Worm (Caenorhabditis elegans): ENCODE results near the gene prp-9.

Gene prp-9

ce11 chrII:8569038-8569977 lies 44.1 kb upstream of the prp-9 start, which contains the start of the genes col-38 and rpl-5 (continued):
- TF ChIP-seq dve-1 (tag; optimal IDR thresholded peaks at IDR 0.05) (peak; percentile 68), ceh-34 (tag; optimal IDR thresholded peaks at IDR 0.05) (peak; percentile 66), ref-2 (tag; optimal IDR thresholded peaks at IDR 0.05) (peak; percentile 48), F13H6.1 (tag; optimal IDR thresholded peaks at IDR 0.05) (peak; percentile 7), ceh-30 (tag; optimal IDR thresholded peaks at IDR 0.05) (peak; percentile 76), pax-1 (tag; optimal IDR thresholded peaks at IDR 0.05) (peak; percentile 80), elt-2 (tag; optimal IDR thresholded peaks at IDR 0.05) (peak; percentile 64), ceh-31 (tag; optimal IDR thresholded peaks at IDR 0.05) (peak; percentile 74)

DNA sequence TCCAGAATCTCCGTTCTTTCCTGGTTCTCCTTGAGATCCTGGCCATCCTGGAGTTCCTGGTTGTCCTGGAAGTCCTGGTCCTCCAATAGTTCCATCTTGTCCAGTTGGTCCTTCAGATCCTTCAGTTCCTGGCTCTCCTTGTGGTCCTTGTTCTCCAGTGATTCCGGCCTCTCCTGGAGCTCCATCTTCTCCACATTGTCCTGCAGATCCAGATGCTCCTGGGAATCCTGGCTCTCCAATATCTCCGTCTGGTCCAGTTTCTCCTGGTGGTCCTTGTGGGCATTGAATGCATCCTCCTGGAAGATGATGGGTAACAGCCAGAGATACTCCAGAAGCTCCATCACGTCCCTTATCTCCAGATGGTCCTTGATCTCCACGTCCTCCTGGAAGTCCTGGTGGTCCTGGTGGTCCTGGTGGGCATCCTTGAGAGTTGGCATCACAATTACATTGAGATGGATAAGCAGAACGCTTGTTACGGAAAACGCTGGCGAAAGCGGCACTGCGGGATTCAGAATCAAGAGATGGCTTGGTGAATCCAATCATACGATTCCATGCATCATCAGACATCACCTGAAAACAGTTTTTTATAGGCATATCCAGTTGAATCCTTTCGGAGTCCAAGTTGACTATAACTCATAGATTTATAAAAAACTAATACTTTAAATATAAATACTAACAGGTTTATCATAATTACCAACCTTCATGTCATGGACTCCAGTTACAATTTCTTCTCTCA lies 43.2 kb upstream of the prp-9 start:
- no peak for TF ChIP-seq pros-1 (tag; optimal IDR thresholded peaks at IDR 0.05)
- peak; percentile 60 for TF ChIP-seq hlh-6 (tag; optimal IDR thresholded peaks at IDR 0.05)

- TF ChIP-seq K02D7.2 (tag; optimal IDR thresholded peaks at IDR 0.05) (no peak), dve-1 (tag; optimal IDR thresholded peaks at IDR 0.05) (peak; percentile 1), unc-3 (GFP tag; conservative IDR thresholded peaks at IDR 0.05) (no peak), unc-3 (tag; optimal IDR thresholded peaks at IDR 0.05) (no peak), pha-4 (tag; optimal IDR thresholded peaks at IDR 0.05) (no peak), elt-2 (tag; optimal IDR thresholded peaks at IDR 0.05) (peak; percentile 74)
These were observed 41.6 kb upstream of the prp-9 start, which contains the start of gene F54C9.3 for ce11 chrII:8566806-8567266. Gene F54C9.3 (minus strand): TSS chrII:8566856.

DNA sequence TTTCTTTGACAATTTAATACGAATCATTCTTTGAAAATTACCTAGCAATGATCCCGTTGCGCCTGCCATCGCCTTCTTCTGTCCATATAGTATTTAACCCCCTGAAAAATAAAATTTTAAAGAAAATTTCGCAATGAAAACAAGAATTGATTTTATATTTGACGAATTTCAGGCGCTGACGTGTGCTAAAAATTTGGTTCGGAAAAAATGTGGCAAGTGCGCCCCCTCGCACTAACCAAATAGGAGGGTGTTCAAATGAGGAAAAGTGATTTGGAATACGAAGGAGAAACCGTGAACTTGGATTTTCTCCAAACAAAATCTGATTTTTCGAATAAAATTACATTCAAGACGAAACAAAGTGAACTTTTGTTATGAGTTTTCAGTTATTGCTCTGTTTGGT lies 40.8 kb upstream of the prp-9 start, which contains the start of gene stc-1:
TSS of gene stc-1 (minus strand) at position 101 of the 400 bp plus-strand sequence.
- TF ChIP-seq pag-3 (tag; optimal IDR thresholded peaks at IDR 0.05; ENCODE audit: borderline replicate concordance), result no peak
- TF ChIP-seq che-1 (tag; optimal IDR thresholded peaks at IDR 0.05), result no peak
- peak; percentile 3 for TF ChIP-seq elt-2 (tag; optimal IDR thresholded peaks at IDR 0.05)
- no peak for TF ChIP-seq fkh-6 (tag; optimal IDR thresholded peaks at IDR 0.05)

- no peak for TF ChIP-seq ceh-24 (tag; optimal IDR thresholded peaks at IDR 0.05)
- TF ChIP-seq lim-6 (tag; optimal IDR thresholded peaks at IDR 0.05), result no peak
- TF ChIP-seq elt-2 (tag; optimal IDR thresholded peaks at IDR 0.05), result no peak
- TF ChIP-seq ceh-6 (GFP tag; optimal IDR thresholded peaks at IDR 0.05), result no peak
- no peak for TF ChIP-seq Y22D7AL.16 (tag; optimal IDR thresholded peaks at IDR 0.05)
- no peak for TF ChIP-seq ceh-34 (tag; optimal IDR thresholded peaks at IDR 0.05)
- no peak for TF ChIP-seq fkh-6 (tag; optimal IDR thresholded peaks at IDR 0.05)
- no peak for TF ChIP-seq K09A11.1 (tag; optimal IDR thresholded peaks at IDR 0.05; ENCODE audit: insufficient read depth)
- no peak for TF ChIP-seq mec-3 (tag; optimal IDR thresholded peaks at IDR 0.05; ENCODE audit: borderline replicate concordance)
- TF ChIP-seq lin-11 (tag; optimal IDR thresholded peaks at IDR 0.05), result no peak
These were observed 36.8 kb upstream of the prp-9 start, which contains the start of gene F54C9.14 for ce11 chrII:8562002-8562401. Gene F54C9.14 (plus strand): TSS chrII:8562302.

DNA sequence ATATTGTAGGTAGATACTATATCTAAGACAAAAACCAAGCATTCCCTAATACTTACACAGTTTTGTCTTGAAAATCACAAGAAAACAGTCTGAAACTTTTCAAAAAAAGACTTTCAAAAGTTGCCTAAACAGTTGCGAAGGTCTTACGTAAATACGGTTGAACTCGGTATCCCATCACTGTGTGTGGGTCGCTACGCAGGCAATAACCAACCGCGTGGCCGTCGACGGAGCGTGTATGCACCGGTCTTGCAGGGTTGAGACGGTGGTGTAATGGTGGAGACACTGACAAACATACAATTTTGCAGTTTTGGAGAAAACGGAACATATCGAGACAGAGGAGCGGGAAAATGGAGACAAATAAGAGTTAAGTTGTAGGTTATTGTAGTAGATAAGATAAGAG lies 36.0 kb upstream of the prp-9 start, which contains the start of gene iff-2:
TSS of gene iff-2 (minus strand) at position 141 of the 400 bp plus-strand sequence.
- peak; percentile 49 for TF ChIP-seq ceh-48 (tag; optimal IDR thresholded peaks at IDR 0.05)
- TF ChIP-seq tbx-2 (tag; optimal IDR thresholded peaks at IDR 0.05), result peak; percentile 97
- peak; percentile 56 for TF ChIP-seq ceh-6 (GFP tag; optimal IDR thresholded peaks at IDR 0.05)
- peak; percentile 95 for TF ChIP-seq rnt-1 (tag; optimal IDR thresholded peaks at IDR 0.05)
- TF ChIP-seq mec-3 (tag; optimal IDR thresholded peaks at IDR 0.05; ENCODE audit: borderline replicate concordance), result no peak
- TF ChIP-seq unc-55 (GFP tag; optimal IDR thresholded peaks at IDR 0.05), result peak; percentile 86
- TF ChIP-seq C08G9.2 (tag; optimal IDR thresholded peaks at IDR 0.05), result peak; percentile 65
- peak; percentile 41 for TF ChIP-seq odd-2 (tag; optimal IDR thresholded peaks at IDR 0.05)
- TF ChIP-seq ttx-3 (tag; optimal IDR thresholded peaks at IDR 0.05), result peak; percentile 37
- peak; percentile 46 for TF ChIP-seq pha-2 (tag; optimal IDR thresholded peaks at IDR 0.05)
- TF ChIP-seq gmeb-2 (tag; optimal IDR thresholded peaks at IDR 0.05), result no peak
- no peak for TF ChIP-seq elt-4 (tag; optimal IDR thresholded peaks at IDR 0.05)
- TF ChIP-seq dmd-4 (tag; optimal IDR thresholded peaks at IDR 0.05; ENCODE audit: borderline replicate concordance), result peak; percentile 1
- peak; percentile 50 for TF ChIP-seq sox-4 (tag; optimal IDR thresholded peaks at IDR 0.05)
- peak; percentile 83 for TF ChIP-seq ztf-16 (tag; optimal IDR thresholded peaks at IDR 0.05)
- peak; percentile 96 for TF ChIP-seq pros-1 (tag; optimal IDR thresholded peaks at IDR 0.05)
- no peak for TF ChIP-seq npax-4 (tag; optimal IDR thresholded peaks at IDR 0.05)
- no peak for TF ChIP-seq che-1 (tag; optimal IDR thresholded peaks at IDR 0.05)
- TF ChIP-seq ceh-24 (tag; optimal IDR thresholded peaks at IDR 0.05), result no peak
- no peak for TF ChIP-seq lim-6 (tag; optimal IDR thresholded peaks at IDR 0.05)
